Fruit fly (Drosophila melanogaster): ENCODE data around the gene Josd.
A peak's percentile ranks its signal among the peaks of the same experiment; 100 is the strongest.

Josd gene

dm6 chrX:6266092-6266491 is 5.1 kb downstream of the Josd start:
- TF ChIP-seq kah (GFP tag; optimal IDR thresholded peaks at IDR 0.05): no peak
- TF ChIP-seq zf30C (GFP tag; optimal IDR thresholded peaks at IDR 0.05): no peak
- peak; percentile 39 for TF ChIP-seq cg (GFP tag; optimal IDR thresholded peaks at IDR 0.05)
- no peak for TF ChIP-seq pzg (GFP tag; optimal IDR thresholded peaks at IDR 0.05)
- no peak for TF ChIP-seq Hmx (GFP tag; optimal IDR thresholded peaks at IDR 0.05)
- peak; percentile 91 for TF ChIP-seq CG10431 (GFP tag; optimal IDR thresholded peaks at IDR 0.05)
- TF ChIP-seq mld (GFP tag; IDR thresholded peaks at IDR 0.05; ENCODE audit: partially characterized antibody): no peak
- TF ChIP-seq ara (GFP tag; IDR thresholded peaks at IDR 0.05): no peak
- TF ChIP-seq bigmax (GFP tag; optimal IDR thresholded peaks at IDR 0.05): peak; percentile 87
- TF ChIP-seq ci (GFP tag; IDR thresholded peaks at IDR 0.05): 0 out of 3 replicates have a peak, but pooled peaks have one; percentile 20
- TF ChIP-seq Blimp-1 (GFP tag; optimal IDR thresholded peaks at IDR 0.05): no peak
- peak; percentile 76 for TF ChIP-seq crol (GFP tag; IDR thresholded peaks at IDR 0.05)
- TF ChIP-seq Trl (optimal IDR thresholded peaks at IDR 0.05): peak; percentile 30 to 58
- TF ChIP-seq Trl (GFP tag; optimal IDR thresholded peaks at IDR 0.05): no peak
- TF ChIP-seq pfk (GFP tag; optimal IDR thresholded peaks at IDR 0.05): peak; percentile 85
- peak; percentile 29 for TF ChIP-seq CG11504 (tag; optimal IDR thresholded peaks at IDR 0.05)

dm6 chrX:6267187-6267711 is 6.3 kb downstream of the Josd start, which contains the start of gene schlank:
schlank (minus strand) TSS chrX:6267228.
- TF ChIP-seq CG12391 (tag; optimal IDR thresholded peaks at IDR 0.05) (peak; percentile 52), dysf (GFP tag; IDR thresholded peaks at IDR 0.05) (peak; percentile 74), corto (GFP tag; optimal IDR thresholded peaks at IDR 0.05) (no peak), Optix (GFP tag; IDR thresholded peaks at IDR 0.05) (peak; percentile 63; the same call in 2 of the 3 replicates), CG12236 (GFP tag; optimal IDR thresholded peaks at IDR 0.05) (no peak), CG32532 (GFP tag; IDR thresholded peaks at IDR 0.05) (peak; percentile 73), NfI (GFP tag; optimal IDR thresholded peaks at IDR 0.05) (peak; percentile 50), Side (GFP tag; optimal IDR thresholded peaks at IDR 0.05) (peak; percentile 58), pnt (GFP tag; optimal IDR thresholded peaks at IDR 0.05) (peak; percentile 60), CG7745 (tag; optimal IDR thresholded peaks at IDR 0.05) (no peak), Bdp1 (GFP tag; optimal IDR thresholded peaks at IDR 0.05) (peak; percentile 17), onecut (GFP tag; IDR thresholded peaks at IDR 0.05) (peak; percentile 8; the same call in 1 of the 2 replicates), Trl (optimal IDR thresholded peaks at IDR 0.05) (no peak), Trl (GFP tag; optimal IDR thresholded peaks at IDR 0.05) (peak; percentile 51), caup (GFP tag; optimal IDR thresholded peaks at IDR 0.05; ENCODE audit: severe bottlenecking) (peak; percentile 20), CG10654 (GFP tag; optimal IDR thresholded peaks at IDR 0.05) (peak; percentile 40), cad (GFP tag; optimal IDR thresholded peaks at IDR 0.05) (no peak), CG3838 (GFP tag; optimal IDR thresholded peaks at IDR 0.05) (no peak), CG15269 (tag; optimal IDR thresholded peaks at IDR 0.05) (no peak), rib (GFP tag; IDR thresholded peaks at IDR 0.05) (no peak), YL-1 (GFP tag; optimal IDR thresholded peaks at IDR 0.05) (no peak), Dp (GFP tag; optimal IDR thresholded peaks at IDR 0.05) (peak; percentile 30), tin (GFP tag; optimal IDR thresholded peaks at IDR 0.05) (peak; percentile 41), dpn (GFP tag; optimal IDR thresholded peaks at IDR 0.05) (peak; percentile 56 to 57), chn (GFP tag; optimal IDR thresholded peaks at IDR 0.05) (peak; percentile 62), ERR (GFP tag; optimal IDR thresholded peaks at IDR 0.05) (peak; percentile 46), mld (GFP tag; IDR thresholded peaks at IDR 0.05; ENCODE audit: partially characterized antibody) (no peak), tio (GFP tag; optimal IDR thresholded peaks at IDR 0.05) (no peak), CG30020 (tag; optimal IDR thresholded peaks at IDR 0.05) (peak; percentile 38), CG30403 (GFP tag; optimal IDR thresholded peaks at IDR 0.05) (peak; percentile 62), bsh (GFP tag; optimal IDR thresholded peaks at IDR 0.05) (peak in 1 of 2 experiments; percentile 38), Hr51 (GFP tag; optimal IDR thresholded peaks at IDR 0.05) (peak in 1 of 2 experiments; percentile 1), CG34422 (GFP tag; IDR thresholded peaks at IDR 0.05) (no peak), CG3407 (GFP tag; optimal IDR thresholded peaks at IDR 0.05) (no peak), sisA (GFP tag; IDR thresholded peaks at IDR 0.05) (peak; percentile 74), sens (GFP tag) (peak; percentile 80)
